Worm (Caenorhabditis elegans) whole organism, L4 larva: Measurements from ENCODE around the gene F53F4.17.

Experiments used
- F37D6.2 ChIP-seq: sonication (generic microtip); optimal IDR thresholded peaks from 2 replicates; lab custom pipeline; 2016; ENCODE audit warnings: mild to moderate bottlenecking, missing genetic modification characterization, missing compliant biosample characterization
- arid-1 ChIP-seq: fragments of 200-800 bp; sonication (Bioruptor generic); conservative IDR thresholded peaks from 2 replicates; pipeline ENCODE4 v1.3.6; 2022; ENCODE audit warnings: missing genetic modification reagents, missing genetic modification characterization, missing compliant biosample characterization
- dmd-9 ChIP-seq: fragments of 200-800 bp; sonication (Bioruptor generic); IDR thresholded peaks from 2 replicates; pipeline ENCODE4 v1.3.6; 2022; ENCODE audit warnings: missing genetic modification reagents, missing genetic modification characterization, missing compliant biosample characterization
- jun-1 ChIP-seq: fragments of 150-350 bp; optimal IDR thresholded peaks from 2 replicates; lab custom pipeline; 2014; ENCODE audit warnings: missing biosample characterization, missing genetic modification reagents, missing genetic modification characterization
- nhr-48 ChIP-seq: sonication (generic microtip); optimal IDR thresholded peaks from 2 replicates; lab custom pipeline; 2016; ENCODE audit warnings: mild to moderate bottlenecking, missing genetic modification characterization, missing compliant biosample characterization
- nhr-77 ChIP-seq: fragments of 150-350 bp; optimal IDR thresholded peaks from 2 replicates; lab custom pipeline; 2014; ENCODE audit warnings: missing biosample characterization, missing genetic modification characterization
- skn-1 ChIP-seq: fragments of 150-350 bp; optimal IDR thresholded peaks from 2 replicates; lab custom pipeline; 2014; ENCODE audit warnings: missing biosample characterization, missing genetic modification characterization
- vab-7 ChIP-seq: fragments of 200-800 bp; sonication (Bioruptor generic); IDR thresholded peaks from 2 replicates; pipeline ENCODE4 v1.3.6; 2022; ENCODE audit warnings: missing genetic modification reagents, missing genetic modification characterization, missing compliant biosample characterization

DNA sequence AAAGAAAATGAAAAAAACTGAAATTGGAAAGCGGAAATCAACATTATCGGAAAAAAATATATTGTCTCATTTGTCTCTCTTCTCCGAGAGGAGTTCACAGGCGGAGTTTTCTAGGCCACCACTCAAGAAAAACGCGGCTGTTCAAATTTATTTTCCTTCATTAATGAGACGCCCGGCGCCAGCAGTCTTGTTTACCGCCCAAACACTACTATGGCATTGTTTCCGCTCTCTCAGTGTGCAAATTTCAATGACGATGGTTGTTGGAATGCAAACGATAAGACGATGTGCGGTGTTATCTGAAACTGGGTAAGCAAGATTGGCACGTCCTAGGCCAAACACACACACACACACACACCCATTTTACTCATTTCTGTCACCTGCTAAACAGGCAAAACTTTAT, 31.3 kb upstream of the F53F4.17 start, which contains the start of gene cav-2:
- TF ChIP-seq vab-7 (GFP tag; lab: Robert Waterston, UW) (no peak), dmd-9 (GFP tag; lab: Robert Waterston, UW) (peak; percentile 86; the same call in 1 of the 2 replicates), nhr-48 (tag; lab: Kevin White, UChicago) (peak; percentile 63), arid-1 (GFP tag; lab: Robert Waterston, UW) (no peak), jun-1 (tag; lab: Kevin White, UChicago) (no peak), skn-1 (tag; lab: Kevin White, UChicago) (no peak), nhr-77 (peak; percentile 40), F37D6.2 (tag; lab: Kevin White, UChicago) (no peak)
